Worm (Caenorhabditis elegans): ENCODE measurements around the gene srh-209.
A peak's percentile ranks its signal among the peaks of the same experiment; 100 is the strongest.

Gene srh-209

ce11 chrV:18389046-18389445 is 15.6 kb downstream of the srh-209 start, which contains the start of the genes Y51A2B.4 and Y51A2B.5:
Gene Y51A2B.4, minus strand, starts transcription at chrV:18389146.
Gene Y51A2B.5, plus strand, starts transcription at chrV:18389277.
- no peak for TF ChIP-seq egl-27 (tag; optimal IDR thresholded peaks at IDR 0.05)
- no peak for TF ChIP-seq unc-62 (GFP tag; optimal IDR thresholded peaks at IDR 0.05)
- TF ChIP-seq jun-1 (tag; optimal IDR thresholded peaks at IDR 0.05) = no peak
- no peak for TF ChIP-seq lin-39 (tag; optimal IDR thresholded peaks at IDR 0.05)
- TF ChIP-seq nhr-43 (tag; optimal IDR thresholded peaks at IDR 0.05; ENCODE audit: poor library complexity, severe bottlenecking) = no peak
- TF ChIP-seq ama-1 (optimal IDR thresholded peaks at IDR 0.05) = no peak
- TF ChIP-seq nhr-28 (tag; optimal IDR thresholded peaks at IDR 0.05) = no peak
- no peak for TF ChIP-seq ceh-82 (tag; optimal IDR thresholded peaks at IDR 0.05)
- TF ChIP-seq pqm-1 (tag; optimal IDR thresholded peaks at IDR 0.05) = no peak
- no peak for TF ChIP-seq egl-5 (tag; optimal IDR thresholded peaks at IDR 0.05)
- no peak for TF ChIP-seq lin-15B (tag; optimal IDR thresholded peaks at IDR 0.05)
- TF ChIP-seq nhr-23 (tag; optimal IDR thresholded peaks at IDR 0.05) = no peak
- no peak for TF ChIP-seq fkh-10 (GFP tag; optimal IDR thresholded peaks at IDR 0.05)

DNA sequence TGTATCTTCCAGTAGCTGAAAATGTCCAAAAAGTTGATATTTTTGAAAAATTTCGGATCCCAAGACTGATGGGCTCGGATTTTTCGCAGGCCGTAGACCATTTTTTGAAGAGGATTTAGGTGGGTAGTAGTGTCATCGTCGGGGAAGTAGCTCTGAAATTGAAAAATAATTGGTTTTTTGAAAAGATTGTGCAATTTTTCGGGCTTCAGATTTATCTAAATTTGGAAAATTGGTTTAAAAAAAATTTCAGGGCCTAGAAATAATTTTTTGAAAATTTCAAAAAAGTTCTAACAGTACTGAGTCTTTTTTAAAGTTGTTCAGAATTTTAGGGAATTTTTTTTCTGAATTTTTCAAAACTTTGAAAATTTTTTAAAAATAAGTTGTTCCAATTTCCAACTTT is 22.1 kb downstream of the srh-209 start, which contains the start of gene nhr-288:
Gene nhr-288 (minus strand): TSS at position 101 of the 400 bp plus-strand sequence.
- TF ChIP-seq unc-62 (GFP tag; optimal IDR thresholded peaks at IDR 0.05) (no peak), R02D3.7 (tag; optimal IDR thresholded peaks at IDR 0.05) (no peak), lsy-12 (tag; optimal IDR thresholded peaks at IDR 0.05) (no peak), pqm-1 (tag; optimal IDR thresholded peaks at IDR 0.05) (no peak), elt-3 (tag; optimal IDR thresholded peaks at IDR 0.05) (no peak), egl-27 (tag; optimal IDR thresholded peaks at IDR 0.05) (no peak), jun-1 (tag; optimal IDR thresholded peaks at IDR 0.05) (no peak), fos-1 (tag; optimal IDR thresholded peaks at IDR 0.05) (no peak)

DNA sequence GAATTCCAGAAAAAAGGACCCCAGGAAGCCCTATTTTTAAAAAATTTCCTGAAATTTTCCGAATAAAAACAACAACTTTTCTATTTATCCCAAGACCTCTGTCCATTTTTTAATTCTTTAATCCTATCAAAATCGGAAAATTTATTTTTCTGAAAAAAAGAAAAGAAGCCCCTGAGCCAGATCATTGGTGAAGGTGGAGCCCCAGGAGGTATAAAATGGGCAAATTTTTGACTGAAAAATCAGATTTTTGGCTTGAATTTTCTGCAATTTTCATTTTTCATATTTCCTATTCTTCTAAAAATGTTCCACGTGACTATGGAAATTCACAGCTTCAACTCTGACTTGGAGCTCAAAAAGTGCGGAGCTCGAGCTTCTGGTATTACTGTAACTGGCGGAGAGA is 25.8 kb downstream of the srh-209 start, which contains the start of gene Y51A2B.8:
Gene Y51A2B.8 (plus strand): TSS at position 301 of the 400 bp plus-strand sequence.
- no peak for TF ChIP-seq egl-27 (tag; optimal IDR thresholded peaks at IDR 0.05)
- TF ChIP-seq zag-1 (tag; optimal IDR thresholded peaks at IDR 0.05) = no peak
- no peak for TF ChIP-seq ztf-4 (tag; optimal IDR thresholded peaks at IDR 0.05)
- no peak for TF ChIP-seq fkh-2 (tag; optimal IDR thresholded peaks at IDR 0.05)
- TF ChIP-seq ama-1 (optimal IDR thresholded peaks at IDR 0.05) = no peak
- TF ChIP-seq unc-39 (tag; optimal IDR thresholded peaks at IDR 0.05) = no peak
- TF ChIP-seq egl-5 (tag; optimal IDR thresholded peaks at IDR 0.05) = no peak
- TF ChIP-seq hmg-11 (tag; optimal IDR thresholded peaks at IDR 0.05) = no peak
- TF ChIP-seq elt-3 (tag; optimal IDR thresholded peaks at IDR 0.05) = no peak
- TF ChIP-seq elt-1 (tag; optimal IDR thresholded peaks at IDR 0.05) = no peak
- no peak for TF ChIP-seq nhr-23 (tag; optimal IDR thresholded peaks at IDR 0.05)
- TF ChIP-seq ceh-82 (tag; optimal IDR thresholded peaks at IDR 0.05) = no peak
- no peak for TF ChIP-seq nhr-237 (tag; optimal IDR thresholded peaks at IDR 0.05)
- TF ChIP-seq nhr-25 (tag; optimal IDR thresholded peaks at IDR 0.05) = no peak
- TF ChIP-seq lin-15B (tag; optimal IDR thresholded peaks at IDR 0.05) = no peak
- no peak for TF ChIP-seq nhr-76 (tag; optimal IDR thresholded peaks at IDR 0.05)
- TF ChIP-seq mdl-1 (tag; optimal IDR thresholded peaks at IDR 0.05) = no peak
- no peak for TF ChIP-seq pha-4 (tag; optimal IDR thresholded peaks at IDR 0.05)
- TF ChIP-seq tbx-2 (tag; optimal IDR thresholded peaks at IDR 0.05) = no peak

ce11 chrV:18375551-18375950 is 29.1 kb downstream of the srh-209 start:
- peak; percentile 84 for TF ChIP-seq ceh-28 (tag; optimal IDR thresholded peaks at IDR 0.05)
- TF ChIP-seq ZK546.5 (tag; optimal IDR thresholded peaks at IDR 0.05) = no peak
- no peak for TF ChIP-seq ama-1 (optimal IDR thresholded peaks at IDR 0.05)
- no peak for TF ChIP-seq nhr-43 (tag; optimal IDR thresholded peaks at IDR 0.05; ENCODE audit: poor library complexity, severe bottlenecking)

ce11 chrV:18374194-18374593 is 30.5 kb downstream of the srh-209 start, which contains the start of gene Y51A2B.2:
Gene Y51A2B.2, plus strand, starts transcription at chrV:18374494.
- TF ChIP-seq aly-2 (tag; optimal IDR thresholded peaks at IDR 0.05) (no peak), nhr-28 (tag; optimal IDR thresholded peaks at IDR 0.05) (no peak), unc-62 (GFP tag; optimal IDR thresholded peaks at IDR 0.05) (no peak), nhr-23 (tag; optimal IDR thresholded peaks at IDR 0.05) (no peak), skn-1 (tag; optimal IDR thresholded peaks at IDR 0.05) (no peak), nhr-25 (tag; optimal IDR thresholded peaks at IDR 0.05) (no peak), hmg-11 (tag; optimal IDR thresholded peaks at IDR 0.05) (no peak), lin-15B (tag; optimal IDR thresholded peaks at IDR 0.05) (no peak), nhr-237 (tag; optimal IDR thresholded peaks at IDR 0.05) (no peak), mml-1 (tag; optimal IDR thresholded peaks at IDR 0.05) (no peak), R02D3.7 (tag; optimal IDR thresholded peaks at IDR 0.05) (no peak)

Measured in whole organism, L3 larva.